Worm (Caenorhabditis elegans): ENCODE data around the gene C17G10.6.
A peak's percentile ranks its signal among the peaks of the same experiment; 100 is the strongest.

Gene C17G10.6

ce11 chrII:5593377-5593932, 9.6 kb downstream of the C17G10.6 start, which contains the start of gene cdc-14 (continued):
- TF ChIP-seq lsy-2 (tag; optimal IDR thresholded peaks at IDR 0.05) (peak; percentile 77 to 80), ztf-4 (tag; optimal IDR thresholded peaks at IDR 0.05) (peak; percentile 64), fkh-4 (tag; optimal IDR thresholded peaks at IDR 0.05; ENCODE audit: borderline replicate concordance) (no peak), jun-1 (tag; optimal IDR thresholded peaks at IDR 0.05) (no peak), hlh-17 (GFP tag; optimal IDR thresholded peaks at IDR 0.05; ENCODE audit: borderline replicate concordance) (no peak), xbp-1 (tag; optimal IDR thresholded peaks at IDR 0.05) (peak; percentile 57), egl-13 (tag; optimal IDR thresholded peaks at IDR 0.05) (no peak), elt-2 (tag; optimal IDR thresholded peaks at IDR 0.05) (peak; percentile 33), tlp-1 (tag; optimal IDR thresholded peaks at IDR 0.05) (no peak), unc-30 (tag; optimal IDR thresholded peaks at IDR 0.05) (no peak), dpl-1 (GFP tag; optimal IDR thresholded peaks at IDR 0.05) (peak; percentile 72 to 81 (median 77)), sox-4 (tag; optimal IDR thresholded peaks at IDR 0.05) (no peak), nhr-11 (tag; optimal IDR thresholded peaks at IDR 0.05) (no peak), ceh-90 (tag; optimal IDR thresholded peaks at IDR 0.05) (no peak), pax-3 (tag; optimal IDR thresholded peaks at IDR 0.05) (no peak), rnt-1 (tag; optimal IDR thresholded peaks at IDR 0.05) (peak; percentile 80), nhr-237 (tag; optimal IDR thresholded peaks at IDR 0.05) (peak; percentile 18), fos-1 (tag; optimal IDR thresholded peaks at IDR 0.05) (peak; percentile 28), lin-35 (GFP tag; optimal IDR thresholded peaks at IDR 0.05) (peak; percentile 70 to 86), unc-130 (tag; optimal IDR thresholded peaks at IDR 0.05) (peak; percentile 87), ceh-8 (GFP tag; optimal IDR thresholded peaks at IDR 0.05) (no peak), ztf-11 (tag; optimal IDR thresholded peaks at IDR 0.05) (no peak), grh-1 (GFP tag; IDR thresholded peaks at IDR 0.05) (0 out of 2 replicates have a peak, but pooled peaks have one; percentile 8), ces-1 (GFP tag; optimal IDR thresholded peaks at IDR 0.05) (no peak), skn-1 (tag; optimal IDR thresholded peaks at IDR 0.05) (peak; percentile 63), unc-62 (GFP tag; optimal IDR thresholded peaks at IDR 0.05) (no peak), nhr-85 (tag) (peak; percentile 90), swsn-7 (tag; optimal IDR thresholded peaks at IDR 0.05) (peak; percentile 76), aha-1 (tag; optimal IDR thresholded peaks at IDR 0.05) (no peak), mab-9 (GFP tag; IDR thresholded peaks at IDR 0.05) (0 out of 2 replicates have a peak, but pooled peaks have one; percentile 28), sup-37 (GFP tag; optimal IDR thresholded peaks at IDR 0.05) (peak; percentile 42), zag-1 (tag; optimal IDR thresholded peaks at IDR 0.05) (no peak), nhr-20 (tag; optimal IDR thresholded peaks at IDR 0.05) (peak; percentile 91), C16A3.4 (tag; optimal IDR thresholded peaks at IDR 0.05) (peak; percentile 88), C04F5.9 (tag; optimal IDR thresholded peaks at IDR 0.05) (no peak), lin-15B (tag; optimal IDR thresholded peaks at IDR 0.05) (peak; percentile 71), Y116A8C.19 (tag; optimal IDR thresholded peaks at IDR 0.05; ENCODE audit: borderline replicate concordance) (no peak), efl-1 (optimal IDR thresholded peaks at IDR 0.05) (peak; percentile 74 to 76), efl-1 (GFP tag; optimal IDR thresholded peaks at IDR 0.05 in 1 of 2) (peak; percentile 65 to 94), nhr-19 (GFP tag; conservative IDR thresholded peaks at IDR 0.05) (peak; percentile 76), nhr-12 (tag; optimal IDR thresholded peaks at IDR 0.05) (no peak), nhr-84 (tag; optimal IDR thresholded peaks at IDR 0.05) (no peak), tbx-2 (tag; optimal IDR thresholded peaks at IDR 0.05) (peak; percentile 79), ceh-63 (GFP tag; optimal IDR thresholded peaks at IDR 0.05) (no peak), mef-2 (tag; optimal IDR thresholded peaks at IDR 0.05) (no peak)
